Worm (Caenorhabditis elegans) whole organism, L4/young adult: ENCODE results near the gene C39B5.5.

ENCODE experiments used
- W03F9.2 ChIP-seq: fragments of 150-350 bp; optimal IDR thresholded peaks from 2 replicates; lab custom pipeline; 2014; ENCODE audit warnings: missing biosample characterization, missing genetic modification characterization
- dao-5 ChIP-seq: sonication (generic microtip); optimal IDR thresholded peaks from 2 replicates; lab custom pipeline; 2016; ENCODE audit warnings: missing genotype, missing genetic modification characterization, moderate library complexity, missing compliant biosample characterization
- him-1 ChIP-seq: sonication (generic microtip); optimal IDR thresholded peaks from 2 replicates; lab custom pipeline; 2016; ENCODE audit warnings: missing genotype, missing genetic modification reagents, missing genetic modification characterization, missing compliant biosample characterization

ce11 chrIII:2258863-2259262 lies 50.9 kb downstream of the C39B5.5 start, which contains the start of gene fbxa-43:
- TF ChIP-seq him-1 (tag; lab: Kevin White, UChicago): no peak
- TF ChIP-seq dao-5 (tag; lab: Kevin White, UChicago): no peak
- TF ChIP-seq W03F9.2 (tag; lab: Kevin White, UChicago): no peak
